Worm (Caenorhabditis elegans) whole organism, young adult: Measurements from ENCODE around the gene F15B9.6.
A peak's percentile ranks its signal among the peaks of the same experiment; 100 is the strongest.

Experiments used
- B0019.2 ChIP-seq: fragments of 200-800 bp; sonication (Bioruptor generic); conservative IDR thresholded peaks from 2 replicates; pipeline ENCODE4 v1.3.6; 2022; ENCODE audit warnings: missing genetic modification reagents, missing genetic modification characterization, missing compliant biosample characterization
- B0035.1 ChIP-seq: sonication (generic microtip); optimal IDR thresholded peaks from 2 replicates; lab custom pipeline; 2016; ENCODE audit warnings: missing genetic modification characterization, mild to moderate bottlenecking, missing compliant biosample characterization, missing genotype, missing genetic modification reagents
- B0261.1 ChIP-seq: sonication (generic microtip); optimal IDR thresholded peaks from 2 replicates; lab custom pipeline; 2016; ENCODE audit warnings: mild to moderate bottlenecking, missing genetic modification characterization, moderate library complexity, missing compliant biosample characterization
- C06A6.2 ChIP-seq: fragments of 200-800 bp; sonication (Bioruptor generic); conservative IDR thresholded peaks from 2 replicates; pipeline ENCODE4 v1.3.6; 2022; ENCODE audit warnings: missing genetic modification characterization, missing compliant biosample characterization
- F10E7.11 ChIP-seq: sonication (generic microtip); optimal IDR thresholded peaks from 2 replicates; lab custom pipeline; 2017; ENCODE audit warnings: mild to moderate bottlenecking, missing genetic modification characterization, moderate library complexity, missing compliant biosample characterization
- F52B5.7 ChIP-seq: sonication (generic microtip); optimal IDR thresholded peaks from 2 replicates; lab custom pipeline; 2016; ENCODE audit warnings: mild to moderate bottlenecking, missing genetic modification characterization, missing compliant biosample characterization
- F57C9.4 ChIP-seq: sonication (generic microtip); optimal IDR thresholded peaks from 2 replicates; lab custom pipeline; 2017; ENCODE audit warnings: mild to moderate bottlenecking, missing genetic modification characterization, missing compliant biosample characterization
- T07F8.4 ChIP-seq: sonication (generic microtip); optimal IDR thresholded peaks from 2 replicates; lab custom pipeline; 2016; ENCODE audit warnings: mild to moderate bottlenecking, missing genetic modification characterization, moderate library complexity, missing compliant biosample characterization
- ZK185.1 ChIP-seq: sonication (generic microtip); optimal IDR thresholded peaks from 2 replicates; lab custom pipeline; 2016; ENCODE audit warnings: mild to moderate bottlenecking, missing genetic modification characterization, missing compliant biosample characterization; ENCODE audit not compliant: poor library complexity, severe bottlenecking
- akir-1 ChIP-seq: fragments of 200-800 bp; sonication (Bioruptor generic); optimal IDR thresholded peaks from 2 replicates; lab custom pipeline; 2018; ENCODE audit warnings: mild to moderate bottlenecking, missing genetic modification characterization, moderate library complexity, missing compliant biosample characterization
- aptf-2 ChIP-seq: fragments of 200-800 bp; sonication (Bioruptor generic); conservative IDR thresholded peaks from 2 replicates; pipeline ENCODE4 v1.3.6; 2022; ENCODE audit warnings: missing genetic modification reagents, missing genetic modification characterization, missing compliant biosample characterization
- atf-7 ChIP-seq: sonication (generic microtip); optimal IDR thresholded peaks from 2 replicates; lab custom pipeline; 2017; ENCODE audit warnings: mild to moderate bottlenecking, missing genetic modification characterization, missing compliant biosample characterization
- athp-1 ChIP-seq: sonication (generic microtip); optimal IDR thresholded peaks from 2 replicates; lab custom pipeline; 2017; ENCODE audit warnings: mild to moderate bottlenecking, missing genetic modification characterization, missing compliant biosample characterization
- attf-5 ChIP-seq: fragments of 200-800 bp; sonication (Bioruptor generic); optimal IDR thresholded peaks from 2 replicates; lab custom pipeline; 2018; ENCODE audit warnings: mild to moderate bottlenecking, missing genetic modification characterization, missing compliant biosample characterization
- ccch-3 ChIP-seq: fragments of 200-800 bp; sonication (Bioruptor generic); optimal IDR thresholded peaks from 2 replicates; lab custom pipeline; 2018; ENCODE audit warnings: mild to moderate bottlenecking, missing genetic modification characterization, missing compliant biosample characterization
- cebp-1 ChIP-seq, 2 experiments: fragments of 200-800 bp in 1 of 2; sonication (Bioruptor generic) in 1 of 2; sonication (generic microtip) in 1 of 2; IDR thresholded peaks in 1 of 2; optimal IDR thresholded peaks in 1 of 2; 2 replicates each; pipeline versions ENCODE4 v1.3.6 to Lab custom; 2017 to 2022; ENCODE audit warnings: missing compliant biosample characterization in 2 of 2, missing genetic modification characterization in 2 of 2, mild to moderate bottlenecking in 1 of 2, missing genetic modification reagents in 1 of 2, moderate library complexity in 1 of 2
- cebp-2 ChIP-seq: fragments of 200-800 bp; sonication (Bioruptor generic); IDR thresholded peaks from 2 replicates; pipeline ENCODE4 v1.3.6; 2022; ENCODE audit warnings: missing genetic modification characterization, missing compliant biosample characterization
- ceh-100 ChIP-seq: fragments of 200-800 bp; sonication (Bioruptor generic); IDR thresholded peaks from 2 replicates; pipeline ENCODE4 v1.3.6; 2022; ENCODE audit warnings: missing genetic modification reagents, missing genetic modification characterization, missing compliant biosample characterization
- ceh-27 ChIP-seq: fragments of 200-800 bp; sonication (Bioruptor generic); optimal IDR thresholded peaks from 2 replicates; lab custom pipeline; 2018; ENCODE audit warnings: mild to moderate bottlenecking, missing genetic modification characterization, moderate library complexity, missing compliant biosample characterization
- die-1 ChIP-seq: sonication (generic microtip); optimal IDR thresholded peaks from 2 replicates; lab custom pipeline; 2016; ENCODE audit warnings: missing genotype, mild to moderate bottlenecking, missing genetic modification characterization, missing compliant biosample characterization
- dpl-1 ChIP-seq: fragments of 150-350 bp; optimal IDR thresholded peaks from 2 replicates; lab custom pipeline; 2014; ENCODE audit warnings: missing biosample characterization, missing genetic modification reagents, missing genetic modification characterization
- ets-4 ChIP-seq: fragments of 200-800 bp; sonication (Bioruptor generic); optimal IDR thresholded peaks from 2 replicates; lab custom pipeline; 2018; ENCODE audit warnings: mild to moderate bottlenecking, missing genetic modification characterization, missing compliant biosample characterization
- fkh-3 ChIP-seq: sonication (generic microtip); optimal IDR thresholded peaks from 2 replicates; lab custom pipeline; 2016; ENCODE audit warnings: mild to moderate bottlenecking, missing genetic modification characterization, missing compliant biosample characterization
- gei-17 ChIP-seq: fragments of 200-800 bp; sonication (Bioruptor generic); optimal IDR thresholded peaks from 2 replicates; lab custom pipeline; 2018; ENCODE audit warnings: mild to moderate bottlenecking, missing genetic modification characterization, missing compliant biosample characterization
- hlh-26 ChIP-seq: fragments of 200-800 bp; sonication (Bioruptor generic); conservative IDR thresholded peaks from 2 replicates; pipeline ENCODE4 v1.3.6; 2022; ENCODE audit warnings: missing genetic modification reagents, missing genetic modification characterization, missing compliant biosample characterization
- hmg-20 ChIP-seq: fragments of 200-800 bp; sonication (Bioruptor generic); IDR thresholded peaks from 2 replicates; pipeline ENCODE4 v1.3.6; 2022; ENCODE audit warnings: missing genetic modification reagents, missing genetic modification characterization, missing compliant biosample characterization
- hrde-1 ChIP-seq: sonication (generic microtip); optimal IDR thresholded peaks from 2 replicates; lab custom pipeline; 2016; ENCODE audit warnings: missing genetic modification characterization, mild to moderate bottlenecking, missing compliant biosample characterization, moderate library complexity, missing genotype, missing genetic modification reagents, borderline replicate concordance
- hsf-1 ChIP-seq: fragments of 200-800 bp; sonication (Bioruptor generic); IDR thresholded peaks from 2 replicates; pipeline ENCODE4 v1.3.6; 2022; ENCODE audit warnings: missing genetic modification reagents, missing genetic modification characterization, missing compliant biosample characterization
- lag-1 ChIP-seq: fragments of 200-800 bp; sonication (Bioruptor generic); IDR thresholded peaks from 2 replicates; pipeline ENCODE4 v1.3.6; 2022; ENCODE audit warnings: missing genetic modification reagents, missing genetic modification characterization, missing compliant biosample characterization
- let-526 ChIP-seq: fragments of 200-800 bp; sonication (Bioruptor generic); IDR thresholded peaks from 2 replicates; pipeline ENCODE4 v1.3.6; 2022; ENCODE audit warnings: missing genetic modification reagents, missing genetic modification characterization, missing compliant biosample characterization
- lin-40 ChIP-seq: sonication (generic microtip); optimal IDR thresholded peaks from 2 replicates; lab custom pipeline; 2016; ENCODE audit warnings: missing genetic modification characterization, mild to moderate bottlenecking, missing compliant biosample characterization, missing genotype, missing genetic modification reagents
- lsl-1 ChIP-seq: fragments of 200-800 bp; sonication (Bioruptor generic); optimal IDR thresholded peaks from 2 replicates; lab custom pipeline; 2018; ENCODE audit warnings: mild to moderate bottlenecking, missing genetic modification characterization, moderate library complexity, missing compliant biosample characterization
- madf-3 ChIP-seq: fragments of 200-800 bp; sonication (Bioruptor generic); IDR thresholded peaks from 2 replicates; pipeline ENCODE4 v1.3.6; 2022; ENCODE audit warnings: missing genetic modification reagents, missing genetic modification characterization, missing compliant biosample characterization
- madf-6 ChIP-seq: fragments of 200-800 bp; sonication (Bioruptor generic); IDR thresholded peaks from 2 replicates; pipeline ENCODE4 v1.3.6; 2022; ENCODE audit warnings: missing genetic modification reagents, missing genetic modification characterization, missing compliant biosample characterization
- madf-8 ChIP-seq: fragments of 200-800 bp; sonication (Bioruptor generic); conservative IDR thresholded peaks from 2 replicates; pipeline ENCODE4 v1.3.6; 2022; ENCODE audit warnings: missing genetic modification reagents, missing genetic modification characterization, missing compliant biosample characterization
- nfya-2 ChIP-seq: fragments of 200-800 bp; sonication (Bioruptor generic); IDR thresholded peaks from 2 replicates; pipeline ENCODE4 v1.3.6; 2022; ENCODE audit warnings: missing genetic modification reagents, missing genetic modification characterization, missing compliant biosample characterization
- nhr-27 ChIP-seq: fragments of 200-800 bp; sonication (Bioruptor generic); optimal IDR thresholded peaks from 2 replicates; lab custom pipeline; 2018; ENCODE audit warnings: mild to moderate bottlenecking, missing genetic modification characterization, moderate library complexity, missing compliant biosample characterization
- nhr-80 ChIP-seq: sonication (generic microtip); optimal IDR thresholded peaks from 2 replicates; lab custom pipeline; 2016; ENCODE audit warnings: missing genetic modification characterization, missing compliant biosample characterization
- pbrm-1 ChIP-seq: fragments of 200-800 bp; sonication (Bioruptor generic); IDR thresholded peaks from 2 replicates; pipeline ENCODE4 v1.3.6; 2022; ENCODE audit warnings: missing genetic modification reagents, missing genetic modification characterization, missing compliant biosample characterization
- pha-4 ChIP-seq: fragments of 150-350 bp; sonication (generic microtip); optimal IDR thresholded peaks from 2 replicates; lab custom pipeline; 2014; ENCODE audit warnings: missing biosample characterization, missing genetic modification reagents, missing genetic modification characterization
- rcor-1 ChIP-seq: fragments of 200-800 bp; sonication (Bioruptor generic); IDR thresholded peaks from 2 replicates; pipeline ENCODE4 v1.3.6; 2022; ENCODE audit warnings: missing genetic modification reagents, missing genetic modification characterization, missing compliant biosample characterization
- rpc-1 ChIP-seq, 2 experiments: fragments of 150-350 bp in 1 of 2; sonication (generic microtip) in 1 of 2; optimal IDR thresholded peaks; 2 replicates each; lab custom pipeline; 2014 to 2018; ENCODE audit warnings: missing biosample characterization in 1 of 2, missing genetic modification characterization in 1 of 2, missing genetic modification reagents in 1 of 2, missing genotype in 1 of 2
- sea-2 ChIP-seq: fragments of 200-800 bp; sonication (Bioruptor generic); IDR thresholded peaks from 2 replicates; pipeline ENCODE4 v1.3.6; 2022; ENCODE audit warnings: missing genetic modification characterization, missing compliant biosample characterization
- tbp1 ChIP-seq: fragments of 200-800 bp; sonication (Bioruptor generic); optimal IDR thresholded peaks from 2 replicates; lab custom pipeline; 2018; ENCODE audit warnings: mild to moderate bottlenecking, missing genetic modification characterization, missing compliant biosample characterization
- unc-130 ChIP-seq: sonication (generic microtip); optimal IDR thresholded peaks from 2 replicates; lab custom pipeline; 2016; ENCODE audit warnings: missing genetic modification reagents, missing genetic modification characterization, missing compliant biosample characterization
- unc-62 ChIP-seq: fragments of 150-350 bp; optimal IDR thresholded peaks from 2 replicates; lab custom pipeline; 2014; ENCODE audit warnings: missing biosample characterization, missing genetic modification reagents, missing genetic modification characterization
- xnd-1 ChIP-seq: sonication (generic microtip); optimal IDR thresholded peaks from 2 replicates; lab custom pipeline; 2016; ENCODE audit warnings: missing genotype, missing genetic modification reagents, missing genetic modification characterization, missing compliant biosample characterization
- ztf-22 ChIP-seq: fragments of 200-800 bp; sonication (Bioruptor generic); optimal IDR thresholded peaks from 2 replicates; lab custom pipeline; 2018; ENCODE audit warnings: mild to moderate bottlenecking, missing genetic modification characterization, moderate library complexity, missing compliant biosample characterization
- ztf-25 ChIP-seq: fragments of 200-800 bp; sonication (Bioruptor generic); IDR thresholded peaks from 2 replicates; pipeline ENCODE4 v1.3.6; 2022; ENCODE audit warnings: missing genetic modification reagents, missing genetic modification characterization, missing compliant biosample characterization

The F15B9.6 gene

ce11 chrV:13006754-13007153 is 7.2 kb upstream of the F15B9.6 start (continued):
- TF ChIP-seq hrde-1 (tag; lab: Kevin White, UChicago) (peak; percentile 88), pbrm-1 (GFP tag; lab: Robert Waterston, UW) (no peak), die-1 (tag; lab: Kevin White, UChicago) (no peak), ZK185.1 (no peak), nfya-2 (no peak), F10E7.11 (tag; lab: Kevin White, UChicago) (no peak), xnd-1 (tag; lab: Kevin White, UChicago) (no peak), attf-5 (GFP tag; lab: Kevin White, UChicago) (no peak), let-526 (GFP tag; lab: Robert Waterston, UW) (no peak), cebp-1 (GFP tag; IDR thresholded peaks at IDR 0.05; lab: Robert Waterston, UW) (no peak), cebp-1 (tag; optimal IDR thresholded peaks at IDR 0.05; lab: Kevin White, UChicago) (peak; percentile 19), nhr-27 (tag; lab: Kevin White, UChicago) (no peak), ccch-3 (GFP tag; lab: Kevin White, UChicago) (no peak), dpl-1 (GFP tag; lab: Kevin White, UChicago) (no peak), B0019.2 (GFP tag; lab: Robert Waterston, UW) (no peak), rcor-1 (no peak), F52B5.7 (tag; lab: Kevin White, UChicago) (no peak), F57C9.4 (tag; lab: Kevin White, UChicago) (no peak), lin-40 (tag; lab: Kevin White, UChicago) (no peak), fkh-3 (tag; lab: Kevin White, UChicago) (no peak), tbp1 (GFP tag; lab: Kevin White, UChicago) (no peak), B0035.1 (tag; lab: Kevin White, UChicago) (no peak), lsl-1 (GFP tag; lab: Kevin White, UChicago) (peak; percentile 1), athp-1 (tag; lab: Kevin White, UChicago) (peak; percentile 51), aptf-2 (GFP tag; lab: Robert Waterston, UW) (no peak), madf-6 (GFP tag; lab: Robert Waterston, UW) (peak; percentile 49; the same call in 1 of the 2 replicates), hsf-1 (GFP tag; lab: Robert Waterston, UW) (peak; percentile 47; the same call in 1 of the 2 replicates), sea-2 (GFP tag; lab: Robert Waterston, UW) (no peak), madf-3 (GFP tag; lab: Robert Waterston, UW) (0 out of 2 replicates have a peak, but pooled peaks have one; percentile 2), lag-1 (GFP tag; lab: Robert Waterston, UW) (no peak), T07F8.4 (tag; lab: Kevin White, UChicago) (no peak), cebp-2 (GFP tag; lab: Robert Waterston, UW) (no peak), unc-130 (GFP tag; lab: Kevin White, UChicago) (no peak), ztf-22 (GFP tag; lab: Kevin White, UChicago) (no peak), akir-1 (GFP tag; lab: Kevin White, UChicago) (no peak), rpc-1 (optimal IDR thresholded peaks at IDR 0.05; lab: Kevin White, UChicago) (no peak), rpc-1 (tag; optimal IDR thresholded peaks at IDR 0.05; lab: Kevin White, UChicago) (no peak), B0261.1 (tag; lab: Kevin White, UChicago) (no peak), unc-62 (GFP tag; lab: Kevin White, UChicago) (no peak), madf-8 (GFP tag; lab: Robert Waterston, UW) (no peak), C06A6.2 (GFP tag; lab: Robert Waterston, UW) (no peak), gei-17 (GFP tag; lab: Kevin White, UChicago) (no peak), ceh-100 (GFP tag; lab: Robert Waterston, UW) (no peak), atf-7 (tag; lab: Kevin White, UChicago) (no peak), pha-4 (tag; lab: Kevin White, UChicago) (no peak), hmg-20 (GFP tag; lab: Robert Waterston, UW) (no peak), ztf-25 (no peak), hlh-26 (GFP tag; lab: Robert Waterston, UW) (no peak), ets-4 (no peak), ceh-27 (no peak), nhr-80 (no peak)
